Fruit fly (Drosophila melanogaster) Kc167 (cell line): ENCODE data around the gene btsz.

ENCODE experiments used
- psq ChIP-seq: fragments of >200 bp; optimal IDR thresholded peaks from 2 replicates; lab custom pipeline; 2017; ENCODE audit warnings: missing external identifiers
- ttk ChIP-seq: sonication (Bioruptor generic); optimal IDR thresholded peaks from 2 replicates; lab custom pipeline; 2017; ENCODE audit warnings: missing external identifiers

- no peak for TF ChIP-seq psq
- TF ChIP-seq ttk (lab: Kevin White, UChicago), result no peak
Observed at dm6 chr3R:14785335-14785734, 90.0 kb downstream of the btsz start.
